Worm (Caenorhabditis elegans): Measurements from ENCODE around the gene daf-22.
A peak's percentile ranks its signal among the peaks of the same experiment; 100 is the strongest.

daf-22 gene

ce11 chrII:12414805-12415204 is 10.7 kb downstream of the daf-22 start, which contains the start of gene Y57A10C.11:
TSS of gene Y57A10C.11 (minus strand) at chrII:12414905.
- no peak for TF ChIP-seq ztf-11 (tag; optimal IDR thresholded peaks at IDR 0.05)
- TF ChIP-seq lin-1 (GFP tag; IDR thresholded peaks at IDR 0.05): no peak
- TF ChIP-seq nhr-41 (GFP tag; IDR thresholded peaks at IDR 0.05): no peak
- no peak for TF ChIP-seq egl-27 (tag; optimal IDR thresholded peaks at IDR 0.05)
- TF ChIP-seq daf-12 (tag; optimal IDR thresholded peaks at IDR 0.05): no peak
- TF ChIP-seq unc-62 (GFP tag; optimal IDR thresholded peaks at IDR 0.05 in 1 of 2): peak in 1 of 2 experiments; percentile 74
- TF ChIP-seq unc-62 (tag; optimal IDR thresholded peaks at IDR 0.05): no peak

DNA sequence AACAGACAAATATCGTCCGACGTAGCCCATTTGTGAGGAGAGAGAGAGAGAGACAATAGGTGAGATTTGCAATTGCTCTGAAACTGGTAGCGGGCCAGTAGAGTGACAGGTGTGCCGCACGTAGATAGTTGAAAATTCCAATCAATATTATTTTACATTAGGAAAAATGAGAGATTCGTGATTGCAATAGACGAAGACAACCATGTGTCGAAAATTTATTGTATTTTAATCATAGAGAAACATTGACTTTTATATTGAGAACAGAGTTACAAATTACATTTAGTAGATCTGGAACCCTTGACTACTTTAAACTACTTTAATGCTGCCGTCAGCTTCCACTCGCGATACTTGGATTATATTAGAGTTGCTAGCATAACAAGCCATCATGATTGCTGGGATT is 13.1 kb downstream of the daf-22 start, which contains the start of gene Y57A10C.1:
Gene Y57A10C.1, minus strand, starts transcription at position 101 of the 400 bp plus-strand sequence.
- TF ChIP-seq unc-62 (GFP tag; optimal IDR thresholded peaks at IDR 0.05 in 1 of 2) (peak in 1 of 2 experiments; percentile 64), unc-62 (tag; optimal IDR thresholded peaks at IDR 0.05) (no peak), dmd-9 (GFP tag; IDR thresholded peaks at IDR 0.05) (no peak)

- TF ChIP-seq aly-2 (tag; optimal IDR thresholded peaks at IDR 0.05) (no peak), lir-3 (tag; optimal IDR thresholded peaks at IDR 0.05) (no peak), hlh-30 (tag; optimal IDR thresholded peaks at IDR 0.05; ENCODE audit: insufficient read depth) (no peak), zip-2 (tag; optimal IDR thresholded peaks at IDR 0.05) (no peak), nhr-42 (GFP tag; IDR thresholded peaks at IDR 0.05) (no peak), hlh-11 (tag; optimal IDR thresholded peaks at IDR 0.05) (no peak), mxl-3 (GFP tag; optimal IDR thresholded peaks at IDR 0.05) (no peak), lin-13 (GFP tag; optimal IDR thresholded peaks at IDR 0.05) (no peak), daf-12 (tag; optimal IDR thresholded peaks at IDR 0.05) (no peak), snpc-1.2 (GFP tag; IDR thresholded peaks at IDR 0.05) (no peak), mxl-2 (GFP tag; conservative IDR thresholded peaks at IDR 0.05) (no peak), snpc-4 (tag; optimal IDR thresholded peaks at IDR 0.05) (no peak), tag-97 (GFP tag; IDR thresholded peaks at IDR 0.05) (no peak)
These were observed 15.4 kb downstream of the daf-22 start, which contains the start of gene F57G9.3 for ce11 chrII:12410107-12410506. TSS of gene F57G9.3 (minus strand) at chrII:12410207.

DNA sequence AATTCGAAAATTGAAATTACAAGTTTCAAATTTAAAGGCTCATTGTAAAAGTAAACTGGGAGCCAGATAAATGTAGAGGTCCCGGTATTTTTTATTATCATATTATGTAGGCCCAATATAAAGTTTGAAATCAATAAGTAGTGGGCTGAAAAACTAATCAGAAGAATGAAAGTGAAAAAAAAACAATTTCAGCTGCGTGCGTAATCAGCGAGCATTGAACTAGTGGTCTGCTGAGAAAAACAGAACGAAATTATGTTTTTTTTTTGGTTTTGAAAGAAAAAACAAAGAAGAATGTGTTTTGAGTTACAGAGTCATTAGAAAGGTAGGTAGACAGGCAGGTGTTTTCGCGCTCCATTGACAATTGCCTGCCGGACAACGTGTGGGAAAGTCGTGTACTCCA is 16.8 kb downstream of the daf-22 start, which contains the start of gene sre-31:
Gene sre-31, minus strand, starts transcription at position 101 of the 400 bp plus-strand sequence.
- no peak for TF ChIP-seq dmd-8 (GFP tag; IDR thresholded peaks at IDR 0.05)
- no peak for TF ChIP-seq F49E8.2 (tag; optimal IDR thresholded peaks at IDR 0.05; ENCODE audit: borderline replicate concordance)
- no peak for TF ChIP-seq ceh-28 (tag; optimal IDR thresholded peaks at IDR 0.05)
- no peak for TF ChIP-seq cey-2 (tag; optimal IDR thresholded peaks at IDR 0.05; ENCODE audit: borderline replicate concordance, insufficient read depth)
- no peak for TF ChIP-seq nhr-77 (tag; optimal IDR thresholded peaks at IDR 0.05)
- TF ChIP-seq lsy-2 (tag; optimal IDR thresholded peaks at IDR 0.05): no peak
- TF ChIP-seq ctbp-1 (GFP tag; IDR thresholded peaks at IDR 0.05): no peak
- TF ChIP-seq duxl-1 (tag; optimal IDR thresholded peaks at IDR 0.05; ENCODE audit: poor library complexity): no peak

- no peak for TF ChIP-seq nhr-111 (GFP tag; optimal IDR thresholded peaks at IDR 0.05)
- no peak for TF ChIP-seq mep-1 (tag; optimal IDR thresholded peaks at IDR 0.05)
- TF ChIP-seq ztf-7 (tag; optimal IDR thresholded peaks at IDR 0.05): no peak
- no peak for TF ChIP-seq nhr-6 (tag; optimal IDR thresholded peaks at IDR 0.05)
- no peak for TF ChIP-seq mdl-1 (tag; optimal IDR thresholded peaks at IDR 0.05)
- TF ChIP-seq ZK337.2 (GFP tag; IDR thresholded peaks at IDR 0.05): no peak
These were observed 19.1 kb downstream of the daf-22 start, which contains the start of gene sre-30 for ce11 chrII:12406394-12406793. TSS of gene sre-30 (minus strand) at chrII:12406494.

Measured in whole organism, L4 larva.